Fruit fly (Drosophila melanogaster) whole organism, embryonic: Measurements from ENCODE around the gene CG42819.
A peak's percentile ranks its signal among the peaks of the same experiment; 100 is the strongest.

Experiments
- BtbVII ChIP-seq: fragments of 200-800 bp; sonication (Bioruptor generic); optimal IDR thresholded peaks from 3 replicates; lab custom pipeline; 2017; ENCODE audit warnings: missing biosample characterization, mild to moderate bottlenecking, missing genetic modification characterization
- CG10366 ChIP-seq: fragments of 200-800 bp; sonication (Bioruptor generic); IDR thresholded peaks from 2 replicates; pipeline ENCODE4 v1.3.6; 2022; ENCODE audit warnings: missing biosample characterization, missing genetic modification characterization
- CG10979 ChIP-seq: fragments of 200-800 bp; sonication (Bioruptor generic); optimal IDR thresholded peaks from 2 replicates; lab custom pipeline; 2018; ENCODE audit warnings: missing biosample characterization, mild to moderate bottlenecking, missing genetic modification characterization, moderate library complexity
- CG12071 ChIP-seq: fragments of 200-800 bp; sonication (Bioruptor generic); optimal IDR thresholded peaks from 3 replicates; lab custom pipeline; 2018; ENCODE audit warnings: missing biosample characterization, mild to moderate bottlenecking, missing genetic modification characterization
- CG14050 ChIP-seq: fragments of 200-800 bp; sonication (Bioruptor generic); IDR thresholded peaks from 3 replicates; pipeline ENCODE4 v1.3.6; 2022; ENCODE audit warnings: missing biosample characterization, missing genetic modification characterization
- CG15011 ChIP-seq: fragments of 200-800 bp; sonication (Bioruptor generic); optimal IDR thresholded peaks from 3 replicates; lab custom pipeline; 2018; ENCODE audit warnings: missing biosample characterization, mild to moderate bottlenecking, missing genetic modification characterization
- CG15073 ChIP-seq: fragments of 200-800 bp; sonication (Bioruptor generic); optimal IDR thresholded peaks from 2 replicates; lab custom pipeline; 2016; ENCODE audit warnings: missing biosample characterization, missing genetic modification characterization
- CG2678 ChIP-seq: fragments of 200-800 bp; sonication (Bioruptor generic); optimal IDR thresholded peaks from 3 replicates; lab custom pipeline; 2019; ENCODE audit warnings: missing biosample characterization, mild to moderate bottlenecking, missing genetic modification characterization, moderate library complexity
- CG31224 ChIP-seq: fragments of 200-800 bp; sonication (Bioruptor generic); IDR thresholded peaks from 2 replicates; pipeline ENCODE4 v1.3.6; 2022; ENCODE audit warnings: missing biosample characterization, missing genetic modification characterization
- CG31365 ChIP-seq: fragments of 200-800 bp; sonication (Bioruptor generic); optimal IDR thresholded peaks from 2 replicates; lab custom pipeline; 2018; ENCODE audit warnings: missing biosample characterization, mild to moderate bottlenecking, missing genetic modification characterization
- CG32532 ChIP-seq: fragments of 200-800 bp; sonication (Bioruptor generic); IDR thresholded peaks from 2 replicates; pipeline ENCODE4 v1.3.6; 2022; ENCODE audit warnings: missing biosample characterization, missing genetic modification characterization
- CG33213 ChIP-seq: fragments of 200-800 bp; sonication (Bioruptor generic); optimal IDR thresholded peaks from 3 replicates; lab custom pipeline; 2016; ENCODE audit warnings: missing biosample characterization, missing genetic modification characterization
- CG34422 ChIP-seq: fragments of 200-800 bp; sonication (Bioruptor generic); IDR thresholded peaks from 3 replicates; pipeline ENCODE4 v1.3.6; 2022; ENCODE audit warnings: missing biosample characterization, missing genetic modification characterization
- CG6813 ChIP-seq: fragments of 200-800 bp; sonication (Bioruptor generic); optimal IDR thresholded peaks from 2 replicates; lab custom pipeline; 2017; ENCODE audit warnings: missing biosample characterization, missing genetic modification characterization, mild to moderate bottlenecking, moderate library complexity, missing genetic modification reagents
- CG7745 ChIP-seq: fragments of 200-800 bp; sonication (Bioruptor generic); optimal IDR thresholded peaks from 2 replicates; lab custom pipeline; 2018; ENCODE audit warnings: missing biosample characterization, mild to moderate bottlenecking, missing genetic modification characterization, moderate library complexity
- CG7839 ChIP-seq: fragments of 200-800 bp; sonication (Bioruptor generic); optimal IDR thresholded peaks from 3 replicates; lab custom pipeline; 2018; ENCODE audit warnings: missing biosample characterization, mild to moderate bottlenecking, missing genetic modification characterization, moderate library complexity
- CG7987 ChIP-seq: fragments of 200-800 bp; sonication (Bioruptor generic); optimal IDR thresholded peaks from 2 replicates; lab custom pipeline; 2018; ENCODE audit warnings: missing biosample characterization, mild to moderate bottlenecking, missing genetic modification characterization, moderate library complexity
- CG9727 ChIP-seq: fragments of 200-800 bp; sonication (Bioruptor generic); optimal IDR thresholded peaks from 3 replicates; lab custom pipeline; 2017; ENCODE audit warnings: missing biosample characterization, mild to moderate bottlenecking, missing genetic modification characterization
- CHES-1-like ChIP-seq: fragments of 200-800 bp; sonication (Bioruptor generic); optimal IDR thresholded peaks from 2 replicates; lab custom pipeline; 2016; ENCODE audit warnings: missing biosample characterization, missing genetic modification characterization
- E2f2 ChIP-seq: fragments of 200-800 bp; sonication (Bioruptor generic); IDR thresholded peaks from 2 replicates; pipeline ENCODE4 v1.3.6; 2022; ENCODE audit warnings: missing biosample characterization, missing genetic modification characterization
- Eip74EF ChIP-seq, 2 experiments: fragments of 200-800 bp in 1 of 2; fragments of >200 bp in 1 of 2; sonication (Bioruptor generic) in 1 of 2; optimal IDR thresholded peaks; 2 replicates each; lab custom pipeline; 2017 to 2019; ENCODE audit warnings: missing biosample characterization in 2 of 2, missing genetic modification characterization in 2 of 2, mild to moderate bottlenecking in 1 of 2, moderate library complexity in 1 of 2
- H15 ChIP-seq: fragments of 200-800 bp; sonication (Bioruptor generic); IDR thresholded peaks from 3 replicates; pipeline ENCODE4 v1.3.6; 2022; ENCODE audit warnings: missing biosample characterization, missing genetic modification characterization
- HLH4C ChIP-seq: fragments of 200-800 bp; sonication (Bioruptor generic); IDR thresholded peaks from 3 replicates; pipeline ENCODE4 v1.3.6; 2022; ENCODE audit warnings: missing biosample characterization, missing genetic modification characterization; ENCODE audit not compliant: partially characterized antibody
- Hmr ChIP-seq: fragments of 200-800 bp; sonication (Bioruptor generic); optimal IDR thresholded peaks from 3 replicates; lab custom pipeline; 2017; ENCODE audit warnings: mild to moderate bottlenecking, missing biosample characterization, missing genetic modification reagents, missing genetic modification characterization
- Hmx ChIP-seq: fragments of 200-800 bp; sonication (Bioruptor generic); optimal IDR thresholded peaks from 2 replicates; lab custom pipeline; 2016; ENCODE audit warnings: missing biosample characterization, missing genetic modification characterization
- Hsf ChIP-seq: fragments of 200-800 bp; sonication (Bioruptor generic); optimal IDR thresholded peaks from 3 replicates; lab custom pipeline; 2016; ENCODE audit warnings: missing biosample characterization, missing genetic modification characterization
- Lim3 ChIP-seq: fragments of 200-800 bp; sonication (Bioruptor generic); IDR thresholded peaks from 2 replicates; pipeline ENCODE4 v1.3.6; 2022; ENCODE audit warnings: missing biosample characterization, missing genetic modification characterization
- Optix ChIP-seq: fragments of 200-800 bp; sonication (Bioruptor generic); IDR thresholded peaks from 3 replicates; pipeline ENCODE4 v1.3.6; 2022; ENCODE audit warnings: missing biosample characterization, missing genetic modification characterization
- Pdp1 ChIP-seq, 2 experiments: fragments of 200-800 bp; sonication (Bioruptor generic); optimal IDR thresholded peaks; 3 replicates each; lab custom pipeline; 2016; ENCODE audit warnings: missing biosample characterization in 2 of 2, missing genetic modification characterization in 2 of 2, mild to moderate bottlenecking in 1 of 2, moderate library complexity in 1 of 2
- Rfx ChIP-seq: fragments of 200-800 bp; sonication (Bioruptor generic); IDR thresholded peaks from 2 replicates; pipeline ENCODE4 v1.3.6; 2022; ENCODE audit warnings: missing biosample characterization, missing genetic modification characterization
- Sin3A ChIP-seq: fragments of >200 bp; optimal IDR thresholded peaks from 2 replicates; lab custom pipeline; 2018
- chinmo ChIP-seq: fragments of 200-800 bp; sonication (Bioruptor generic); IDR thresholded peaks from 4 replicates; pipeline ENCODE4 v1.3.6; 2022; ENCODE audit warnings: missing biosample characterization, missing genetic modification characterization; ENCODE audit not compliant: partially characterized antibody
- dati ChIP-seq: fragments of 200-800 bp; sonication (Bioruptor generic); IDR thresholded peaks from 2 replicates; pipeline ENCODE4 v1.3.6; 2022; ENCODE audit warnings: missing biosample characterization, missing genetic modification characterization
- eyg ChIP-seq: fragments of 200-800 bp; sonication (Bioruptor generic); optimal IDR thresholded peaks from 3 replicates; lab custom pipeline; 2016; ENCODE audit warnings: missing biosample characterization, missing genetic modification characterization
- ham ChIP-seq: fragments of 200-800 bp; sonication (Bioruptor generic); IDR thresholded peaks from 2 replicates; pipeline ENCODE4 v1.3.6; 2022; ENCODE audit warnings: missing biosample characterization, missing genetic modification characterization
- kah ChIP-seq: fragments of 200-800 bp; sonication (Bioruptor generic); optimal IDR thresholded peaks from 2 replicates; lab custom pipeline; 2018; ENCODE audit warnings: missing biosample characterization, mild to moderate bottlenecking, missing genetic modification characterization
- lilli ChIP-seq: fragments of 200-800 bp; sonication (Bioruptor generic); optimal IDR thresholded peaks from 3 replicates; lab custom pipeline; 2016; ENCODE audit warnings: missing biosample characterization, missing genetic modification characterization
- mld ChIP-seq: fragments of 200-800 bp; sonication (Bioruptor generic); IDR thresholded peaks from 3 replicates; pipeline ENCODE4 v1.3.6; 2022; ENCODE audit warnings: missing biosample characterization, missing genetic modification characterization; ENCODE audit not compliant: partially characterized antibody
- nerfin-2 ChIP-seq: fragments of 200-800 bp; sonication (Bioruptor generic); IDR thresholded peaks from 2 replicates; pipeline ENCODE4 v1.3.6; 2022; ENCODE audit warnings: missing biosample characterization, missing genetic modification characterization; ENCODE audit not compliant: partially characterized antibody
- pzg ChIP-seq: fragments of 200-800 bp; sonication (Bioruptor generic); optimal IDR thresholded peaks from 3 replicates; lab custom pipeline; 2018; ENCODE audit warnings: missing biosample characterization, mild to moderate bottlenecking, missing genetic modification characterization, moderate library complexity
- rib ChIP-seq: fragments of 200-800 bp; sonication (Bioruptor generic); IDR thresholded peaks from 2 replicates; pipeline ENCODE4 v1.3.6; 2022; ENCODE audit warnings: missing biosample characterization, missing genetic modification characterization
- sd ChIP-seq: fragments of 200-800 bp; sonication (Bioruptor generic); optimal IDR thresholded peaks from 3 replicates; lab custom pipeline; 2018; ENCODE audit warnings: missing biosample characterization, mild to moderate bottlenecking, missing genetic modification characterization, moderate library complexity
- seq ChIP-seq: fragments of 200-800 bp; sonication (Bioruptor generic); IDR thresholded peaks from 2 replicates; pipeline ENCODE4 v1.3.6; 2022; ENCODE audit warnings: missing biosample characterization, missing genetic modification characterization
- shn ChIP-seq: fragments of 200-800 bp; sonication (Bioruptor generic); optimal IDR thresholded peaks from 3 replicates; lab custom pipeline; 2016; ENCODE audit warnings: missing biosample characterization, missing genetic modification characterization
- sob ChIP-seq: fragments of 200-800 bp; sonication (Bioruptor generic); IDR thresholded peaks from 2 replicates; pipeline ENCODE4 v1.3.6; 2022; ENCODE audit warnings: missing biosample characterization, missing genetic modification characterization
- sug ChIP-seq: fragments of 200-800 bp; optimal IDR thresholded peaks from 2 replicates; lab custom pipeline; 2019; ENCODE audit warnings: missing biosample characterization, mild to moderate bottlenecking, missing genetic modification characterization, moderate library complexity
- trem ChIP-seq: fragments of 200-800 bp; optimal IDR thresholded peaks from 3 replicates; lab custom pipeline; 2019; ENCODE audit warnings: missing biosample characterization, mild to moderate bottlenecking, missing genetic modification characterization, moderate library complexity

The CG42819 gene

DNA sequence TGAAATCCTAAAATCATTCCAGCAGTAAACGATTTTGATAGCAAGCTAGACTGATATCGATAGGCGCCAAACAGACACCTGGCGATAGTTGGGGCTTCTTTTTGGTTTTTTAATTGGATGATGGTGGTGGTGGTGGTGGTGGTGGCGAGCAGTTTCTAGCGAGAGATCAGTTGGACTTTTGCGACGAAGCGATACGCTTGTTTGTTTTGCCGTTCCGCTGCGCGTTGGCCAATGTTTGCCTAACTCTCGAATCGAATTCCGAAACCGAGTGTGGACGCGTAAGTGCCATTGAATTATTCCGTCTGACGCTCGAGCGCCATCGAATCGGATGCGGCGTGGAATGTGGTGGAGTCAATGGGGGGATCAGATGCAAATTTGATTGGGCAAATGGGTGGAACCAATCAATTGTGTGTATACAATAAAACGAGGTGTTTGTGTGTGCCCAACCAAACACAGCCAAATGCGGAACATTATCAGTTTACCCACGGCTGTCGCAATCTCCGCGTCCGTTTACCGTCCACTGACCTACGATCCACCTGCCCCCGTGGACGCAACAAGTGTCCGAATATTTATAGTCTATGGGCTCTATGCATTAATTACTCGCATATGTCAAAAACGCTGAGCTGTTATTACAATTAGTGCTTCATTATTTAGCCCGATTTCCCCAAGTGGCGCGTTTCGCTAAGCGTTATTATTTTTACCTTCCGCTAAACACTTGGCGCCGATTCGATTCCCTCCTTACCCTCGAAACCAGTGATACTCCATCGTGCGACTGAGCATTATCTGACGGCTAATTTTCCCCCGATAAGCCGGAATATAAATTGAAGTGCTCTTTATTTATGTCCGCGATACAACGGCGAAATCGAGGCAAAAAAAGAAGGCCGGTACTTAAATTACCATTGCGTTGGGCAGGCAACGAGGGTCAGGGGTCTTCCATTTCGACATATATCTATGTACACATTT is 18.5 kb downstream of the CG42819 start, which contains the start of gene CG17292 (continued):
- TF ChIP-seq eyg (GFP tag; lab: Kevin White, UChicago), result peak; percentile 15
- no peak for TF ChIP-seq Sin3A
- peak; percentile 17 for TF ChIP-seq CG6813 (GFP tag; lab: Kevin White, UChicago)
- TF ChIP-seq Hsf (GFP tag; lab: Kevin White, UChicago), result no peak
- peak; percentile 89 for TF ChIP-seq HLH4C (GFP tag; lab: Robert Waterston, UW)
- peak; percentile 92 for TF ChIP-seq rib (GFP tag; lab: Robert Waterston, UW)
- peak; percentile 47 for TF ChIP-seq sug (tag; lab: Kevin White, UChicago)
- peak; percentile 86 for TF ChIP-seq sob (GFP tag; lab: Robert Waterston, UW)
- TF ChIP-seq CG14050 (GFP tag; lab: Robert Waterston, UW), result no peak
- TF ChIP-seq CG31224 (GFP tag; lab: Robert Waterston, UW), result 0 out of 2 replicates have a peak, but pooled peaks have one; percentile 13
- 0 out of 2 replicates have a peak, but pooled peaks have one; percentile 9 for TF ChIP-seq dati (GFP tag; lab: Robert Waterston, UW)
- TF ChIP-seq CG7839 (tag; lab: Kevin White, UChicago), result no peak
- peak; percentile 77; the same call in 1 of the 3 replicates for TF ChIP-seq CG34422
- TF ChIP-seq Rfx (GFP tag; lab: Robert Waterston, UW), result peak; percentile 82
- no peak for TF ChIP-seq CG7745 (tag; lab: Kevin White, UChicago)
- 0 out of 2 replicates have a peak, but pooled peaks have one; percentile 9 for TF ChIP-seq ham (GFP tag; lab: Robert Waterston, UW)
- peak; percentile 64 for TF ChIP-seq CG12071
- peak; percentile 24 for TF ChIP-seq CG31365 (tag; lab: Kevin White, UChicago)
- peak; percentile 41 for TF ChIP-seq CG33213 (GFP tag; lab: Kevin White, UChicago)
- TF ChIP-seq kah (GFP tag; lab: Kevin White, UChicago), result peak; percentile 86
- peak; percentile 49 for TF ChIP-seq CG2678 (tag; lab: Kevin White, UChicago)
- TF ChIP-seq E2f2 (GFP tag; lab: Robert Waterston, UW), result peak; percentile 66
- TF ChIP-seq Hmx (GFP tag; lab: Kevin White, UChicago), result no peak
- peak in 1 of 2 experiments; percentile 48 for TF ChIP-seq Eip74EF (GFP tag; optimal IDR thresholded peaks at IDR 0.05; lab: Kevin White, UChicago)
- peak; percentile 79; the same call in 2 of the 3 replicates for TF ChIP-seq mld
- TF ChIP-seq CG32532 (GFP tag; lab: Robert Waterston, UW), result peak; percentile 72
- TF ChIP-seq trem (tag; lab: Kevin White, UChicago), result no peak
- peak; percentile 55 for TF ChIP-seq CG7987
- TF ChIP-seq sd (tag; lab: Kevin White, UChicago), result peak; percentile 97
- peak; percentile 35; the same call in 1 of the 3 replicates for TF ChIP-seq H15 (GFP tag; lab: Robert Waterston, UW)
- peak in 1 of 2 experiments; percentile 56 for TF ChIP-seq Pdp1 (GFP tag; optimal IDR thresholded peaks at IDR 0.05; lab: Kevin White, UChicago)
- TF ChIP-seq CG10366 (GFP tag; lab: Robert Waterston, UW), result peak; percentile 43; the same call in 1 of the 2 replicates
- peak; percentile 47 for TF ChIP-seq lilli
- no peak for TF ChIP-seq CG15073 (GFP tag; lab: Kevin White, UChicago)
- TF ChIP-seq CG9727 (GFP tag; lab: Kevin White, UChicago), result peak; percentile 45
- 0 out of 2 replicates have a peak, but pooled peaks have one; percentile 14 for TF ChIP-seq Lim3 (GFP tag; lab: Robert Waterston, UW)
- TF ChIP-seq chinmo (GFP tag; lab: Robert Waterston, UW), result peak; percentile 93
- peak; percentile 27 for TF ChIP-seq CHES-1-like (GFP tag; lab: Kevin White, UChicago)
- TF ChIP-seq BtbVII, result peak; percentile 58
- TF ChIP-seq CG10979 (tag; lab: Kevin White, UChicago), result peak; percentile 8
- peak; percentile 46 for TF ChIP-seq shn
- peak; percentile 67 for TF ChIP-seq pzg (GFP tag; lab: Kevin White, UChicago)
- peak; percentile 43; the same call in 1 of the 2 replicates for TF ChIP-seq seq (GFP tag; lab: Robert Waterston, UW)
- TF ChIP-seq nerfin-2, result peak; percentile 83
- TF ChIP-seq Optix (GFP tag; lab: Robert Waterston, UW), result peak; percentile 62; the same call in 2 of the 3 replicates
- TF ChIP-seq CG15011 (GFP tag; lab: Kevin White, UChicago), result peak; percentile 12
- peak; percentile 81 for TF ChIP-seq Hmr (GFP tag; lab: Kevin White, UChicago)
